Worm (Caenorhabditis elegans) whole organism, L1 larva: ENCODE data around the gene nspb-9.
"Not testable (repeated sequence)": the region's sequence is repeated elsewhere in the genome, so short reads cannot be mapped to it uniquely, and the experiment has no call there.

Source experiments
- ceh-82 ChIP-seq, 3 experiments: fragments of 150-350 bp in 1 of 3; sonication (generic microtip) in 2 of 3; optimal IDR thresholded peaks; 2 replicates each; lab custom pipeline; 2014 to 2017; ENCODE audit warnings: missing biosample characterization in 3 of 3, missing genetic modification characterization in 3 of 3
- skn-1 ChIP-seq: fragments of 150-350 bp; optimal IDR thresholded peaks from 2 replicates; lab custom pipeline; 2014; ENCODE audit warnings: missing biosample characterization, missing genetic modification characterization
- snpc-4 ChIP-seq: fragments of 150-350 bp; optimal IDR thresholded peaks from 2 replicates; lab custom pipeline; 2014; ENCODE audit warnings: missing biosample characterization, missing genetic modification characterization
- unc-130 ChIP-seq: fragments of 150-350 bp; optimal IDR thresholded peaks from 2 replicates; lab custom pipeline; 2017; ENCODE audit warnings: missing biosample characterization, missing genetic modification characterization, inconsistent platforms
- unc-86 ChIP-seq: sonication (generic microtip); optimal IDR thresholded peaks from 2 replicates; lab custom pipeline; 2016; ENCODE audit warnings: missing genetic modification characterization, missing compliant biosample characterization

DNA sequence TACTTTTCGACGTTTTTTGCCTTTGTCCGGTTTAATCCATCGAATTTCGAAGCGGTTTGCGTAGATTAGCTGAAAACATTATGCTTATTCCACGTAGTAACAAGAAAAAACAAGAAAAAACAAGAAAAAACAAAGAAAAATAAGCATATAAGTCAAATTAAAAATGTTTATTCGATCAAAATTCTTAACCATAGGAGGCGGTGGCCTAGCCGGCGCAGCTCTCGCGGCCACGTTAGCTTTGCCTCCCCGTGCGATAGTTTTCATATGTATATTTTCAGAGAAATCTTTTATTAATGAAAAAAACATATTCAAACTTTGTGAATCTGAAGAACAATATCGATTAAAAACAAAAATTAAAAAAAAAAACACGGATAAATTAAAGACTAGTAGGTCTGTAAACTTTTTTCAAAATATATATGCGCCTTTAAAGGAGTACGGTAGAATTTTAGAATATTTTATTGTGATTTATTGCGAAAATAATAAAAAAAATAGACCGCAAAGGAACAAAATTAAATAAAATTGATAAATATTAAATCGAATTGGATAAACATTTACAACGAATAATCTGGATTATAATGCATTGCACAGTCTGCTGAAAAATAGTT, 16.8 kb upstream of the nspb-9 start:
- not testable (repeated sequence) for TF ChIP-seq skn-1; ceh-82 (tag; optimal IDR thresholded peaks at IDR 0.05; lab: Kevin White, UChicago); snpc-4 (tag; lab: Kevin White, UChicago); unc-130 (tag; lab: Kevin White, UChicago); unc-86 (tag; lab: Kevin White, UChicago)
